Fruit fly (Drosophila melanogaster): Measurements from ENCODE around the gene CG11899.
A peak's percentile ranks its signal among the peaks of the same experiment; 100 is the strongest.

Gene CG11899

DNA sequence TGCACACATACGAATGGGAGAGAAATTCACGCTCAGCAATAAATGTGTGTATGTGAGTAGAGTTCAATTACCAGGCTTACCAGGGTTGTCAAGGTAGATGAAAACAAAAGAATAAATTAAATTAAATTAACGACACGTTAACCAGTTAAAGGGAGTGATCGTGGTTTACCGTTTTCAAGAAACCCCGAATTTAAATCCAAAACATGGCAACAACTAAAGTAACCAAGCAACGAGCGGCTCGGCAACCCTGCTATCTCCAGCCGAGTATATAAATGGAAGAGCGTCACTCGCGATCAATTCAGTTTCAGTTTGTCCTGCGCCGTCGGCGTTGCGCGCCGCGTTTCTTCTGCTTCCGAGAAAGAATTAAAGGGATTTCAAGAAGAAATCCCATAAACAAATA is 14.0 kb downstream of the CG11899 start (continued):
- TF ChIP-seq CG42726 (GFP tag; IDR thresholded peaks at IDR 0.05; ENCODE audit: partially characterized antibody) (peak; percentile 27; the same call in 1 of the 2 replicates), Myb (GFP tag; optimal IDR thresholded peaks at IDR 0.05) (peak; percentile 92), CG2116 (GFP tag; optimal IDR thresholded peaks at IDR 0.05) (peak; percentile 89), inv (GFP tag; IDR thresholded peaks at IDR 0.05; ENCODE audit: partially characterized antibody) (no peak), Dfd (GFP tag; optimal IDR thresholded peaks at IDR 0.05) (no peak), hb (GFP tag; IDR thresholded peaks at IDR 0.05; ENCODE audit: partially characterized antibody) (no peak), Dll (GFP tag; IDR thresholded peaks at IDR 0.05; ENCODE audit: partially characterized antibody) (peak; percentile 24; the same call in 1 of the 4 replicates), CG10274 (GFP tag; optimal IDR thresholded peaks at IDR 0.05) (peak; percentile 96), vvl (GFP tag; IDR thresholded peaks at IDR 0.05) (peak; percentile 100), gt (GFP tag; IDR thresholded peaks at IDR 0.05) (peak; percentile 98), CG2129 (GFP tag; IDR thresholded peaks at IDR 0.05; ENCODE audit: partially characterized antibody) (no peak), pan (optimal IDR thresholded peaks at IDR 0.05) (no peak), pan (GFP tag; optimal IDR thresholded peaks at IDR 0.05 in 1 of 2, IDR thresholded peaks at IDR 0.05 in 1 of 2) (peak in 1 of 2 experiments; percentile 99), CG12104 (GFP tag; optimal IDR thresholded peaks at IDR 0.05) (peak; percentile 99), CG11093 (GFP tag; IDR thresholded peaks at IDR 0.05) (peak; percentile 98), oc (tag; optimal IDR thresholded peaks at IDR 0.05) (peak; percentile 99), otp (GFP tag; IDR thresholded peaks at IDR 0.05) (peak; percentile 100), ewg (GFP tag; optimal IDR thresholded peaks at IDR 0.05) (peak; percentile 97), Drgx (GFP tag; IDR thresholded peaks at IDR 0.05) (peak; percentile 100), toy (GFP tag; IDR thresholded peaks at IDR 0.05) (peak; percentile 98), CG5180 (GFP tag; optimal IDR thresholded peaks at IDR 0.05) (peak; percentile 94), sens-2 (GFP tag; IDR thresholded peaks at IDR 0.05) (peak; percentile 100), CG2712 (tag; optimal IDR thresholded peaks at IDR 0.05) (peak; percentile 100), CG4730 (GFP tag; IDR thresholded peaks at IDR 0.05) (peak; percentile 98), Sin3A (optimal IDR thresholded peaks at IDR 0.05) (no peak), CG8359 (GFP tag; optimal IDR thresholded peaks at IDR 0.05; ENCODE audit: borderline replicate concordance) (peak; percentile 96), pzg (GFP tag; optimal IDR thresholded peaks at IDR 0.05) (peak; percentile 37), CG32772 (GFP tag; IDR thresholded peaks at IDR 0.05) (peak; percentile 99), BEAF-32 (GFP tag; optimal IDR thresholded peaks at IDR 0.05) (peak; percentile 42), tll (GFP tag; optimal IDR thresholded peaks at IDR 0.05) (peak in 1 of 2 experiments; percentile 89), Ets97D (GFP tag; optimal IDR thresholded peaks at IDR 0.05) (peak; percentile 96), Rfx (GFP tag; IDR thresholded peaks at IDR 0.05) (peak; percentile 100), CG7556 (GFP tag; optimal IDR thresholded peaks at IDR 0.05) (peak; percentile 99), CG17328 (GFP tag; IDR thresholded peaks at IDR 0.05) (peak; percentile 100), Scr (GFP tag; IDR thresholded peaks at IDR 0.05; ENCODE audit: partially characterized antibody) (peak; percentile 39), stwl (tag; optimal IDR thresholded peaks at IDR 0.05) (peak; percentile 97), H2.0 (GFP tag; IDR thresholded peaks at IDR 0.05) (peak; percentile 99), CG14050 (GFP tag; IDR thresholded peaks at IDR 0.05) (peak; percentile 99), knrl (GFP tag; IDR thresholded peaks at IDR 0.05; ENCODE audit: partially characterized antibody) (no peak), nerfin-1 (tag; optimal IDR thresholded peaks at IDR 0.05) (peak; percentile 98), sug (tag; optimal IDR thresholded peaks at IDR 0.05) (peak; percentile 98), CG12391 (tag; optimal IDR thresholded peaks at IDR 0.05) (peak; percentile 99), CG4707 (GFP tag; optimal IDR thresholded peaks at IDR 0.05) (peak; percentile 97), CG2202 (tag; optimal IDR thresholded peaks at IDR 0.05) (peak; percentile 99), vnd (GFP tag; IDR thresholded peaks at IDR 0.05; ENCODE audit: partially characterized antibody) (no peak), CG7271 (tag; optimal IDR thresholded peaks at IDR 0.05) (peak; percentile 100), CG10431 (GFP tag; optimal IDR thresholded peaks at IDR 0.05) (peak; percentile 98), E2f1 (GFP tag; IDR thresholded peaks at IDR 0.05) (peak; percentile 99), lov (optimal IDR thresholded peaks at IDR 0.05) (no peak), lov (GFP tag; IDR thresholded peaks at IDR 0.05) (peak; percentile 100)

All from whole organism, embryonic.